Worm (Caenorhabditis elegans) whole organism, mixed stage, embryonic: Measurements from ENCODE around the gene cccp-1.
A peak's percentile ranks its signal among the peaks of the same experiment; 100 is the strongest.

Experiments
- M03D4.4 ChIP-seq: sonication (generic microtip); optimal IDR thresholded peaks from 2 replicates; lab custom pipeline; 2017; ENCODE audit warnings: mild to moderate bottlenecking, missing genetic modification characterization, missing compliant biosample characterization
- bed-3 ChIP-seq: fragments of 200-800 bp; sonication (Bioruptor generic); optimal IDR thresholded peaks from 3 replicates; lab custom pipeline; 2018; ENCODE audit warnings: mild to moderate bottlenecking, missing genetic modification characterization, moderate library complexity, missing compliant biosample characterization
- blmp-1 ChIP-seq: fragments of 150-350 bp; optimal IDR thresholded peaks from 2 replicates; lab custom pipeline; 2014; ENCODE audit warnings: missing biosample characterization, missing genetic modification characterization
- ceh-39 ChIP-seq: fragments of 150-350 bp; optimal IDR thresholded peaks from 2 replicates; lab custom pipeline; 2014; ENCODE audit warnings: missing biosample characterization, missing genetic modification characterization
- ceh-43 ChIP-seq: fragments of 200-800 bp; sonication (Bioruptor generic); optimal IDR thresholded peaks from 2 replicates; lab custom pipeline; 2018; ENCODE audit warnings: mild to moderate bottlenecking, missing genetic modification characterization, moderate library complexity, missing compliant biosample characterization
- ceh-83 ChIP-seq: fragments of 200-800 bp; sonication (Bioruptor generic); optimal IDR thresholded peaks from 2 replicates; lab custom pipeline; 2018; ENCODE audit warnings: mild to moderate bottlenecking, missing genetic modification characterization, missing compliant biosample characterization
- ces-1 ChIP-seq: fragments of 150-350 bp; optimal IDR thresholded peaks from 2 replicates; lab custom pipeline; 2014; ENCODE audit warnings: missing biosample characterization, missing genetic modification reagents, missing genetic modification characterization
- cnd-1 ChIP-seq: fragments of 200-800 bp; sonication (Bioruptor generic); optimal IDR thresholded peaks from 2 replicates; lab custom pipeline; 2018; ENCODE audit warnings: mild to moderate bottlenecking, missing genetic modification characterization, missing compliant biosample characterization
- drap-1 ChIP-seq: fragments of 200-800 bp; sonication (Bioruptor generic); optimal IDR thresholded peaks from 3 replicates; lab custom pipeline; 2018; ENCODE audit warnings: mild to moderate bottlenecking, missing genetic modification characterization, missing compliant biosample characterization
- elt-1 ChIP-seq: sonication (generic microtip); optimal IDR thresholded peaks from 2 replicates; lab custom pipeline; 2017; ENCODE audit warnings: missing genetic modification characterization, mild to moderate bottlenecking, missing compliant biosample characterization, antibody characterized with exemption, moderate library complexity, borderline replicate concordance; ENCODE audit not compliant: insufficient read depth
- elt-3 ChIP-seq: fragments of 150-350 bp; optimal IDR thresholded peaks from 2 replicates; lab custom pipeline; 2014; ENCODE audit warnings: missing biosample characterization, missing genetic modification characterization
- flh-1 ChIP-seq: fragments of 200-800 bp; sonication (Bioruptor generic); optimal IDR thresholded peaks from 2 replicates; lab custom pipeline; 2018; ENCODE audit warnings: mild to moderate bottlenecking, missing genetic modification characterization, moderate library complexity, missing compliant biosample characterization
- ham-2 ChIP-seq: fragments of 200-800 bp; sonication (Bioruptor generic); optimal IDR thresholded peaks from 2 replicates; lab custom pipeline; 2018; ENCODE audit warnings: mild to moderate bottlenecking, missing genetic modification characterization, missing compliant biosample characterization
- hlh-1 ChIP-seq: fragments of 150-350 bp; optimal IDR thresholded peaks from 2 replicates; lab custom pipeline; 2014; ENCODE audit warnings: missing biosample characterization, missing genetic modification reagents, missing genetic modification characterization
- lin-13 ChIP-seq: fragments of 150-350 bp; optimal IDR thresholded peaks from 2 replicates; lab custom pipeline; 2014; ENCODE audit warnings: missing biosample characterization, missing genetic modification characterization
- lin-32 ChIP-seq: fragments of 200-800 bp; sonication (Bioruptor generic); optimal IDR thresholded peaks from 2 replicates; lab custom pipeline; 2018; ENCODE audit warnings: mild to moderate bottlenecking, missing genetic modification characterization, missing compliant biosample characterization
- lsy-2 ChIP-seq: fragments of 150-350 bp; optimal IDR thresholded peaks from 2 replicates; lab custom pipeline; 2014; ENCODE audit warnings: missing biosample characterization, missing genetic modification characterization
- mab-5 ChIP-seq: fragments of 150-350 bp; optimal IDR thresholded peaks from 2 replicates; lab custom pipeline; 2014; ENCODE audit warnings: missing biosample characterization, missing genetic modification characterization
- mep-1 ChIP-seq: fragments of 150-350 bp; optimal IDR thresholded peaks from 2 replicates; lab custom pipeline; 2017; ENCODE audit warnings: missing biosample characterization, missing genetic modification reagents, missing genetic modification characterization, inconsistent platforms
- mls-2 ChIP-seq: sonication (generic microtip); optimal IDR thresholded peaks from 2 replicates; lab custom pipeline; 2016; ENCODE audit warnings: mild to moderate bottlenecking, missing genetic modification characterization, moderate library complexity, missing compliant biosample characterization
- nhr-12 ChIP-seq: fragments of 150-350 bp; optimal IDR thresholded peaks from 2 replicates; lab custom pipeline; 2014; ENCODE audit warnings: missing biosample characterization, missing genetic modification characterization
- nhr-2 ChIP-seq: fragments of 150-350 bp; optimal IDR thresholded peaks from 2 replicates; lab custom pipeline; 2014; ENCODE audit warnings: missing biosample characterization, missing genetic modification characterization
- nhr-237 ChIP-seq: fragments of 150-350 bp; optimal IDR thresholded peaks from 2 replicates; lab custom pipeline; 2014; ENCODE audit warnings: missing biosample characterization, missing genetic modification characterization
- nhr-28 ChIP-seq: fragments of 150-350 bp; optimal IDR thresholded peaks from 2 replicates; lab custom pipeline; 2014; ENCODE audit warnings: missing biosample characterization, missing genetic modification characterization
- nhr-76 ChIP-seq: sonication (generic microtip); optimal IDR thresholded peaks from 2 replicates; lab custom pipeline; 2017; ENCODE audit warnings: missing biosample characterization, missing genetic modification characterization
- pha-4 ChIP-seq: fragments of 150-350 bp; optimal IDR thresholded peaks from 2 replicates; lab custom pipeline; 2018; ENCODE audit warnings: missing biosample characterization, missing genetic modification reagents, missing genetic modification characterization
- sem-2 ChIP-seq: fragments of 200-800 bp; sonication (Bioruptor generic); optimal IDR thresholded peaks from 2 replicates; lab custom pipeline; 2018; ENCODE audit warnings: mild to moderate bottlenecking, missing genetic modification characterization, missing compliant biosample characterization
- snpc-4 ChIP-seq: fragments of 150-350 bp; optimal IDR thresholded peaks from 2 replicates; lab custom pipeline; 2014; ENCODE audit warnings: missing biosample characterization, missing genetic modification characterization
- sptf-1 ChIP-seq: sonication (generic microtip); optimal IDR thresholded peaks from 2 replicates; lab custom pipeline; 2017; ENCODE audit warnings: mild to moderate bottlenecking, missing genetic modification characterization, moderate library complexity, missing compliant biosample characterization
- tbx-8 ChIP-seq: fragments of 200-800 bp; sonication (Bioruptor generic); optimal IDR thresholded peaks from 2 replicates; lab custom pipeline; 2018; ENCODE audit warnings: mild to moderate bottlenecking, missing genetic modification characterization, moderate library complexity, missing compliant biosample characterization
- unc-120 ChIP-seq: sonication (generic microtip); optimal IDR thresholded peaks from 2 replicates; lab custom pipeline; 2017; ENCODE audit warnings: missing genetic modification characterization, missing compliant biosample characterization; ENCODE audit not compliant: poor library complexity, severe bottlenecking
- unc-39 ChIP-seq: fragments of 150-350 bp; optimal IDR thresholded peaks from 2 replicates; lab custom pipeline; 2014; ENCODE audit warnings: missing biosample characterization, missing genetic modification characterization
- unc-62 ChIP-seq: fragments of 150-350 bp; optimal IDR thresholded peaks from 2 replicates; lab custom pipeline; 2014; ENCODE audit warnings: missing biosample characterization, missing genetic modification reagents, missing genetic modification characterization
- zip-8 ChIP-seq: fragments of 150-350 bp; optimal IDR thresholded peaks from 2 replicates; lab custom pipeline; 2014; ENCODE audit warnings: missing biosample characterization, missing genetic modification characterization
- ztf-11 ChIP-seq: fragments of 150-350 bp; optimal IDR thresholded peaks from 2 replicates; lab custom pipeline; 2014; ENCODE audit warnings: missing biosample characterization, missing genetic modification characterization

Gene cccp-1

DNA sequence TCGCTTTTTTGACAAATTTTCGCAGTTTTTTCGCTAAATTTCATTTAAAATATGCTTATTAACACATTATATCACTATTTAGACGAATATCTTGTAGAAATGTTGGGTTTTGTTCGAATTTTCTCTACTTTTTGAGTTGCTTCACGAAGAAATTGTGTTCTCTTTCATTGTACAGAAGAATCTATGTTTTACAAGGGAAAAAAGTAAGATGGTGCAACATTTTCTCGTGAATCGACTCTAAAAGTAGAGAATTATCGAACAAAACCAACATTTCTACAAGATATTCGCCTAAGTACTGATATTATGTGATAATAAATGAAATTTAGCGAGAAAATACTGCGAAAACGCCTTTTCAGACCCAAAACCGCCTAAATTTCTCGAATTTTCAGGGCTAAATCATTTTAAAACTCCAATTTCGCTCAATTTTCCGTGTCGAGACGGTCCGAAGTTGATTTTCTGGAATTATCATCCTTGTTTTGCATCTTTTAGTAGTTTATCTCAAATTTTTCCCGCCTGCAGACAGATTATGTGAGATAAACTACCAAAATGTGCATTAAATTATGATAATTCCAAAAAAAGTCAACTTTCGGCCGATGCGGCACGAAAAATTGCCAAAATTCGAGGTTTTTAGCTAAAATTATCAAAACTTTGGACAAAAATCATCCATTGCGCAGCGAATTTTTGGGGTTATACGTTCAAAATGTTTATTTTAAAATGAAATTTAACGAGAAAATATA, 45.0 kb upstream of the cccp-1 start:
- no peak for TF ChIP-seq lsy-2
- no peak for TF ChIP-seq nhr-28 (tag; lab: Kevin White, UChicago)
- TF ChIP-seq blmp-1 (tag; lab: Kevin White, UChicago) = no peak

DNA sequence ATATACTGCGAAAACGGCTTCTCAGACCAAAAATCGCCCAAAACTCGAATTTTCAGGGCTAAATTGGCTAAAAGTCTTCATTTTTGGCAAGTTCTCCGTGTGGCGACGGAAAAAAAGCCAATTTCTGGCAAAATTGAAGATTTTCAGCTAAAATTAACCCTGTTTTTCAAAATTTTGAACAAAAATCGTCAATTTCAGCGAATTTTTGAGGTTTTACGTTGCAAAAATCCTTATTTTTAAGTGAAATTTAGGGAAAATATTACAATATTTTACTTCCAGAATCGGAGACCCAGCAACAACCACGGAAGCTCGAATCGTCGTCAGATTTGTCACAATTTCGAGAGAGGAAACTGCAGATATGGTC, 44.4 kb upstream of the cccp-1 start:
- TF ChIP-seq lin-13 (tag; lab: Kevin White, UChicago) (no peak), cnd-1 (no peak), nhr-2 (tag; lab: Kevin White, UChicago) (no peak), nhr-76 (tag; lab: Kevin White, UChicago) (no peak), mab-5 (tag; lab: Kevin White, UChicago) (no peak), lin-32 (no peak), sptf-1 (no peak), nhr-237 (tag; lab: Kevin White, UChicago) (no peak), snpc-4 (tag; lab: Kevin White, UChicago) (no peak), nhr-28 (tag; lab: Kevin White, UChicago) (no peak)

ce11 chrIII:12428799-12429351, 43.8 kb upstream of the cccp-1 start:
- TF ChIP-seq unc-39 (tag; lab: Kevin White, UChicago) (no peak), M03D4.4 (tag; lab: Kevin White, UChicago) (no peak), blmp-1 (tag; lab: Kevin White, UChicago) (no peak), mls-2 (no peak), lin-32 (no peak)
- TF ChIP-seq, all 35 proteins: peak for 0

DNA sequence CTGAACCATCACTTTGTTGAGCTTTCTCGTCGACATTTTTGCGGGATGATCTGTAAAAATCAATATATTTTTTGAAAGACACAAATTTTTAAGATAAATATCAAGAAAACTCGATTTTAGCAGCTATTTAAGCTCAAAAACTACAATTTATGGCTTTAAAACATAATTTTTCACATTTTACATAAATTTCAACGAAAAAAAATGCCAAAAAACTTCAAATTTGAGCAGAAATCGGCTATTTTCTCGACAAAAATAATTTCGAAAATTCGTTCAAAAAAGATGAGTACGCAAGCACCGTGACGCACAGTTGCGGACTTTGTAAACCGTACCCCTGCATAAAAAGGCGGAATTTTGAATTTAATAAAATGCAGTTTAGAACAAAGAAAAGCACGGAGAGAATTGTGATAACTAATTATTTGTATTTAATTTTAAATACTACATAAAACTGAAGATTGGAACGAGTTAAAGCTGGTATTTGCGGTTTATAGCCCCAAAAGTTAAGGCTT, 43.0 kb upstream of the cccp-1 start, which contains the start of gene snr-6:
Gene snr-6 (minus strand): TSS at position 51 of the 506 bp plus-strand sequence.
- TF ChIP-seq nhr-12 (tag; lab: Kevin White, UChicago) (no peak), nhr-28 (tag; lab: Kevin White, UChicago) (no peak), mls-2 (no peak), ceh-83 (GFP tag; lab: Kevin White, UChicago) (peak; percentile 23), unc-62 (GFP tag; lab: Kevin White, UChicago) (peak; percentile 3), tbx-8 (no peak), sem-2 (GFP tag; lab: Kevin White, UChicago) (no peak), sptf-1 (peak; percentile 12), unc-39 (tag; lab: Kevin White, UChicago) (no peak), ztf-11 (no peak), hlh-1 (peak; percentile 50), elt-3 (tag; lab: Kevin White, UChicago) (no peak), flh-1 (GFP tag; lab: Kevin White, UChicago) (no peak), unc-120 (tag; lab: Kevin White, UChicago) (peak; percentile 2), ham-2 (GFP tag; lab: Kevin White, UChicago) (no peak), pha-4 (tag; lab: Kevin White, UChicago) (peak; percentile 60), ces-1 (GFP tag; lab: Kevin White, UChicago) (peak; percentile 61), snpc-4 (tag; lab: Kevin White, UChicago) (no peak), mep-1 (tag; lab: Kevin White, UChicago) (peak; percentile 86), nhr-76 (tag; lab: Kevin White, UChicago) (no peak), nhr-237 (tag; lab: Kevin White, UChicago) (peak; percentile 73), drap-1 (peak; percentile 7), lsy-2 (peak; percentile 98), ceh-39 (tag; lab: Kevin White, UChicago) (peak; percentile 23), M03D4.4 (tag; lab: Kevin White, UChicago) (peak; percentile 9), lin-32 (no peak), bed-3 (GFP tag; lab: Kevin White, UChicago) (no peak), mab-5 (tag; lab: Kevin White, UChicago) (no peak), nhr-2 (tag; lab: Kevin White, UChicago) (no peak), lin-13 (tag; lab: Kevin White, UChicago) (peak; percentile 52), cnd-1 (no peak), blmp-1 (tag; lab: Kevin White, UChicago) (no peak), ceh-43 (GFP tag; lab: Kevin White, UChicago) (no peak), elt-1 (tag; lab: Kevin White, UChicago) (no peak), zip-8 (tag; lab: Kevin White, UChicago) (no peak)
